Worm (Caenorhabditis elegans): Measurements from ENCODE around the gene F58H1.5.

F58H1.5 gene

ce11 chrV:12006495-12006894, 48.3 kb downstream of the F58H1.5 start, which contains the start of gene F57F5.3:
Gene F57F5.3, minus strand, starts transcription at chrV:12006595.
- TF ChIP-seq mls-2 (tag; optimal IDR thresholded peaks at IDR 0.05), result no peak
- no peak for TF ChIP-seq ztf-11 (tag; optimal IDR thresholded peaks at IDR 0.05)
- TF ChIP-seq sptf-1 (tag; optimal IDR thresholded peaks at IDR 0.05), result no peak
- TF ChIP-seq lin-32 (GFP tag; optimal IDR thresholded peaks at IDR 0.05), result no peak
- TF ChIP-seq elt-1 (tag; optimal IDR thresholded peaks at IDR 0.05; ENCODE audit: borderline replicate concordance, insufficient read depth), result no peak
- TF ChIP-seq ceh-43 (GFP tag; optimal IDR thresholded peaks at IDR 0.05), result no peak
- no peak for TF ChIP-seq ceh-39 (tag; optimal IDR thresholded peaks at IDR 0.05)
- no peak for TF ChIP-seq snpc-4 (tag; optimal IDR thresholded peaks at IDR 0.05)
- no peak for TF ChIP-seq zip-8 (tag; optimal IDR thresholded peaks at IDR 0.05)

ce11 chrV:12011686-12012085, 53.5 kb downstream of the F58H1.5 start:
- TF ChIP-seq pha-4 (tag; optimal IDR thresholded peaks at IDR 0.05) (no peak), nhr-28 (tag; optimal IDR thresholded peaks at IDR 0.05) (no peak), blmp-1 (tag; optimal IDR thresholded peaks at IDR 0.05) (peak; percentile 36), unc-62 (GFP tag; optimal IDR thresholded peaks at IDR 0.05) (no peak)

Measured in whole organism, mixed stage, embryonic.